Worm (Caenorhabditis elegans) whole organism, L4 larva: ENCODE measurements around the gene jnk-1.

Experiments used
- D1046.2 ChIP-seq: fragments of 200-800 bp; sonication (Bioruptor generic); IDR thresholded peaks from 2 replicates; pipeline ENCODE4 v1.3.6; 2022; ENCODE audit warnings: missing genetic modification characterization, missing compliant biosample characterization
- F26F4.8 ChIP-seq: fragments of 200-800 bp; sonication (Bioruptor generic); conservative IDR thresholded peaks from 2 replicates; pipeline ENCODE4 v1.3.6; 2022; ENCODE audit warnings: missing genetic modification characterization, missing compliant biosample characterization
- F37D6.2 ChIP-seq: sonication (generic microtip); optimal IDR thresholded peaks from 2 replicates; lab custom pipeline; 2016; ENCODE audit warnings: mild to moderate bottlenecking, missing genetic modification characterization, missing compliant biosample characterization
- Y105C5A.15 ChIP-seq: fragments of 200-800 bp; sonication (Bioruptor generic); IDR thresholded peaks from 2 replicates; pipeline ENCODE4 v1.3.6; 2022; ENCODE audit warnings: missing genetic modification characterization, missing compliant biosample characterization
- Y48G9A.11 ChIP-seq: fragments of 200-800 bp; sonication (Bioruptor generic); IDR thresholded peaks from 2 replicates; pipeline ENCODE4 v1.3.6; 2022; ENCODE audit warnings: missing genetic modification reagents, missing genetic modification characterization, missing compliant biosample characterization
- Y75B8A.6 ChIP-seq: fragments of 200-800 bp; sonication (Bioruptor generic); IDR thresholded peaks from 2 replicates; pipeline ENCODE4 v1.3.6; 2022; ENCODE audit warnings: missing genetic modification reagents, missing genetic modification characterization, missing compliant biosample characterization
- aha-1 ChIP-seq: fragments of 150-350 bp; peaks from one replicate; lab custom pipeline; 2014; ENCODE audit warnings: missing biosample characterization, missing genetic modification characterization
- aly-2 ChIP-seq: sonication (generic microtip); optimal IDR thresholded peaks from 2 replicates; lab custom pipeline; 2018; ENCODE audit warnings: missing biosample characterization, missing genetic modification characterization
- ceh-28 ChIP-seq: fragments of 150-350 bp; optimal IDR thresholded peaks from 2 replicates; lab custom pipeline; 2014; ENCODE audit warnings: missing biosample characterization, missing genetic modification reagents, missing genetic modification characterization
- ces-1 ChIP-seq: fragments of 150-350 bp; sonication (generic microtip); optimal IDR thresholded peaks from 4 replicates; lab custom pipeline; 2014; ENCODE audit warnings: missing biosample characterization, missing genetic modification reagents, missing genetic modification characterization
- ctbp-1 ChIP-seq: fragments of 200-800 bp; sonication (Bioruptor generic); IDR thresholded peaks from 2 replicates; pipeline ENCODE4 v1.3.6; 2022; ENCODE audit warnings: missing genetic modification reagents, missing genetic modification characterization, missing compliant biosample characterization
- dmd-6 ChIP-seq: fragments of 200-800 bp; sonication (Bioruptor generic); IDR thresholded peaks from 2 replicates; pipeline ENCODE4 v1.3.6; 2022; ENCODE audit warnings: missing genetic modification reagents, missing genetic modification characterization, missing compliant biosample characterization
- dmd-8 ChIP-seq: fragments of 200-800 bp; sonication (Bioruptor generic); IDR thresholded peaks from 2 replicates; pipeline ENCODE4 v1.3.6; 2022; ENCODE audit warnings: missing genetic modification characterization, missing compliant biosample characterization
- hif-1 ChIP-seq, 2 experiments: sonication (generic microtip); optimal IDR thresholded peaks; 2 replicates each; lab custom pipeline; 2016 to 2017; ENCODE audit warnings: missing compliant biosample characterization in 2 of 2, missing genetic modification characterization in 2 of 2, missing genetic modification reagents in 2 of 2, missing genotype in 2 of 2, mild to moderate bottlenecking in 1 of 2
- hmg-1.1 ChIP-seq: fragments of 200-800 bp; sonication (Bioruptor generic); IDR thresholded peaks from 2 replicates; pipeline ENCODE4 v1.3.6; 2022; ENCODE audit warnings: missing genetic modification reagents, missing genetic modification characterization, missing compliant biosample characterization
- jun-1 ChIP-seq: fragments of 150-350 bp; optimal IDR thresholded peaks from 2 replicates; lab custom pipeline; 2014; ENCODE audit warnings: missing biosample characterization, missing genetic modification reagents, missing genetic modification characterization
- lim-7 ChIP-seq: fragments of 200-800 bp; sonication (Bioruptor generic); IDR thresholded peaks from 2 replicates; pipeline ENCODE4 v1.3.6; 2022; ENCODE audit warnings: missing genetic modification characterization, missing compliant biosample characterization
- lin-1 ChIP-seq: fragments of 200-800 bp; sonication (Bioruptor generic); IDR thresholded peaks from 2 replicates; pipeline ENCODE4 v1.3.6; 2022; ENCODE audit warnings: missing genetic modification reagents, missing genetic modification characterization, missing compliant biosample characterization
- lin-13 ChIP-seq: fragments of 150-350 bp; optimal IDR thresholded peaks from 2 replicates; lab custom pipeline; 2014; ENCODE audit warnings: missing biosample characterization, missing genetic modification reagents, missing genetic modification characterization
- lin-15B ChIP-seq: fragments of 150-350 bp; sonication (generic microtip); optimal IDR thresholded peaks from 3 replicates; lab custom pipeline; 2014; ENCODE audit warnings: missing biosample characterization, missing genetic modification characterization
- lin-39 ChIP-seq: fragments of 150-350 bp; optimal IDR thresholded peaks from 2 replicates; lab custom pipeline; 2014; ENCODE audit warnings: missing biosample characterization, missing genetic modification reagents, missing genetic modification characterization
- mxl-3 ChIP-seq: fragments of 200-800 bp; sonication (Bioruptor generic); optimal IDR thresholded peaks from 2 replicates; lab custom pipeline; 2018; ENCODE audit warnings: mild to moderate bottlenecking, missing genetic modification characterization, missing compliant biosample characterization
- nhr-11 ChIP-seq: fragments of 150-350 bp; optimal IDR thresholded peaks from 2 replicates; lab custom pipeline; 2014; ENCODE audit warnings: missing biosample characterization, missing genetic modification characterization
- nhr-111 ChIP-seq: fragments of 200-800 bp; sonication (Bioruptor generic); optimal IDR thresholded peaks from 2 replicates; lab custom pipeline; 2018; ENCODE audit warnings: mild to moderate bottlenecking, missing genetic modification characterization, missing compliant biosample characterization
- nhr-48 ChIP-seq: sonication (generic microtip); optimal IDR thresholded peaks from 2 replicates; lab custom pipeline; 2016; ENCODE audit warnings: mild to moderate bottlenecking, missing genetic modification characterization, missing compliant biosample characterization
- set-16 ChIP-seq: fragments of 200-800 bp; sonication (Bioruptor generic); IDR thresholded peaks from 2 replicates; pipeline ENCODE4 v1.3.6; 2022; ENCODE audit warnings: missing genetic modification reagents, missing genetic modification characterization, missing compliant biosample characterization
- snpc-1.2 ChIP-seq: fragments of 200-800 bp; sonication (Bioruptor generic); IDR thresholded peaks from 2 replicates; pipeline ENCODE4 v1.3.6; 2022; ENCODE audit warnings: missing genetic modification reagents, missing genetic modification characterization, missing compliant biosample characterization
- spr-1 ChIP-seq: sonication (generic microtip); optimal IDR thresholded peaks from 2 replicates; lab custom pipeline; 2016; ENCODE audit warnings: mild to moderate bottlenecking, missing genetic modification characterization, missing compliant biosample characterization
- tra-1 ChIP-seq: fragments of 200-800 bp; sonication (Bioruptor generic); IDR thresholded peaks from 2 replicates; pipeline ENCODE4 v1.3.6; 2022; ENCODE audit warnings: missing genetic modification reagents, missing genetic modification characterization, missing compliant biosample characterization
- zag-1 ChIP-seq: fragments of 150-350 bp; optimal IDR thresholded peaks from 2 replicates; lab custom pipeline; 2014; ENCODE audit warnings: missing biosample characterization, missing genetic modification characterization
- zfp-2 ChIP-seq: sonication (generic microtip); optimal IDR thresholded peaks from 2 replicates; lab custom pipeline; 2016; ENCODE audit warnings: mild to moderate bottlenecking, missing genetic modification characterization, missing compliant biosample characterization
- ztf-7 ChIP-seq: fragments of 150-350 bp; optimal IDR thresholded peaks from 2 replicates; lab custom pipeline; 2014; ENCODE audit warnings: missing biosample characterization, missing genetic modification characterization

Gene jnk-1

DNA sequence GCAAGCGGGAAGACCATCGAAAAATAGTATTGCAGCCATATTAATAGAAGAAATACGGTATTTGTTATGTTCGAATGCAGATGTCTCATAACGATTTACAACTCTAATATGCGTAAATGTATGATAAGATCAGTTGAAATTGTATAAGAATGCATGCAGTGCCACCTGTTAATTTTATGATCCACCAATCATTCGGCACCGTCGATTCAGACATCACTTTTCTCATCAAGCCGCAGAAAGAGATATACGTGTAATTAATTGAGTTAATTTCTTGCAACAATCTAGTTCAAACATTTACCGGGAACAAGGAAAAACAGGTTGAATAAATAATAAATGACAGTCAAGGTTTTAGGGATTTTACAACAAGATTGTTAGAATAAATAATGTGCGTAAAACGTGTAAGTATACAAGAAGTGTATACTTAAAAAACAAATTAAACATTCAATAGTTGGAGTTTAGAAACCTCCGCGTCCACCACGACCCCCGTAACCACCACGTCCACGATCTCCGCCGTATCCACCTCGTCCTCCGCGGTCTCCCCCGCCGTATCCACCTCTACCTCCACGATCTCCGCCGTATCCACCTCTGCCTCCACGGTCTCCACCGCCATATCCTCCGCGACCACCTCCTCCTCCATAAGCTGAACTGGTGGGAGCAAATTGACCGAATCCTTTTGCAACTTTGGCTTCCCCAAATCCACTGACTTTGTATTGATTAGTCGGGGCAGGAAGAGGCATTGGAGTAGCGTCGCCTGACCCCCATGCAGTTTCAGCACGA lies 16.9 kb downstream of the jnk-1 start (continued):
- TF ChIP-seq D1046.2 (GFP tag; lab: Robert Waterston, UW) (peak; percentile 38; the same call in 1 of the 2 replicates), ctbp-1 (0 out of 2 replicates have a peak, but pooled peaks have one; percentile 13), dmd-6 (GFP tag; lab: Robert Waterston, UW) (no peak), mxl-3 (GFP tag; lab: Kevin White, UChicago) (no peak), Y75B8A.6 (GFP tag; lab: Robert Waterston, UW) (no peak), spr-1 (tag; lab: Kevin White, UChicago) (no peak)

DNA sequence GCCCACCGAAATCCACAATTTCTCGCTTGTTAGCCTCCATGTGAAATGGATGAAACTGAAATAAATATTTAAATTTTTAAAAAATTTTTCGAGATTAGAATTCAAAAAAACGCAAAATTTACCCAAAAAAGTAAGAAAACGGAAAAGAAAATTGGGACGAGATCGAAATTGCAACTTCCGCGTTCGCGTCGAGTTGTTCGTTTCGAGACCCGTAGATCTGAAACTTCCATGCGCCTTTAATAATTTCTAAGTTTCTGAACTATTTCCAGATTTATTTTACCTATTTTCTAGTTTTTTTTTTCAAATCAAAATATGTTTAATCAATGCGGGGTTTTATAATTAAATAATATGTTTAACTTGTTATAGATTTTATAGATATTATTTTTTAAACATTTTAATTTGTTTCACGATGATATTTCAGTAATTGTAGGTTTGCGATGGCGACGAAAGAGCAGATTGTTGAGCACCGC lies 19.7 kb downstream of the jnk-1 start, which contains the start of the genes pgl-1 and him-3:
Gene pgl-1, minus strand, starts transcription at position 230 of the 470 bp plus-strand sequence.
Gene him-3, plus strand, starts transcription at position 420 of the 470 bp plus-strand sequence.
- TF ChIP-seq F37D6.2 (tag; lab: Kevin White, UChicago) (no peak), nhr-48 (tag; lab: Kevin White, UChicago) (no peak), lin-1 (no peak), lim-7 (GFP tag; lab: Robert Waterston, UW) (no peak), tra-1 (no peak), aly-2 (tag; lab: Kevin White, UChicago) (no peak), nhr-11 (tag; lab: Kevin White, UChicago) (no peak), nhr-111 (GFP tag; lab: Kevin White, UChicago) (no peak), hmg-1.1 (GFP tag; lab: Robert Waterston, UW) (no peak), ceh-28 (tag; lab: Kevin White, UChicago) (no peak)
- TF ChIP-seq, all 104 proteins: peak for 0

DNA sequence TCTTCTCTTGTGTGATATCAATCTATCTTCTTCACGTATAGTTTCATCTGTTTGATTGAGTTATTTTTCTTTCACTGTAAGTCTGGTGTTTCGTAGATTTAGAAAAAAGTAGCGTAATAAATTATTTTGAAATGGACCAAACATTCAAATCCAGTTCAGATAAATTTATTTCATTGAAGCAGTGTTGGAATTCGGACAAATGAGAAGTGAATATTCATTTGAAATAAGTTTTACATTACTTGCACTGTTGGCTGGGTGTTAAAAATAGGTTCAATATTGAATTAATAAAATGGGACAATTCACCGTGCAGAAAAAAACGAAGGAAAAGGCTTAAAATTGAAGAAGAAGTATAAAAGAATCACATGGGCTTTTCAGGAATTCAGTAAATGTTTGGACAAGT lies 21.2 kb downstream of the jnk-1 start:
- TF ChIP-seq snpc-1.2 (GFP tag; lab: Robert Waterston, UW) (peak; percentile 61; the same call in 1 of the 2 replicates), Y48G9A.11 (GFP tag; lab: Robert Waterston, UW) (no peak)

DNA sequence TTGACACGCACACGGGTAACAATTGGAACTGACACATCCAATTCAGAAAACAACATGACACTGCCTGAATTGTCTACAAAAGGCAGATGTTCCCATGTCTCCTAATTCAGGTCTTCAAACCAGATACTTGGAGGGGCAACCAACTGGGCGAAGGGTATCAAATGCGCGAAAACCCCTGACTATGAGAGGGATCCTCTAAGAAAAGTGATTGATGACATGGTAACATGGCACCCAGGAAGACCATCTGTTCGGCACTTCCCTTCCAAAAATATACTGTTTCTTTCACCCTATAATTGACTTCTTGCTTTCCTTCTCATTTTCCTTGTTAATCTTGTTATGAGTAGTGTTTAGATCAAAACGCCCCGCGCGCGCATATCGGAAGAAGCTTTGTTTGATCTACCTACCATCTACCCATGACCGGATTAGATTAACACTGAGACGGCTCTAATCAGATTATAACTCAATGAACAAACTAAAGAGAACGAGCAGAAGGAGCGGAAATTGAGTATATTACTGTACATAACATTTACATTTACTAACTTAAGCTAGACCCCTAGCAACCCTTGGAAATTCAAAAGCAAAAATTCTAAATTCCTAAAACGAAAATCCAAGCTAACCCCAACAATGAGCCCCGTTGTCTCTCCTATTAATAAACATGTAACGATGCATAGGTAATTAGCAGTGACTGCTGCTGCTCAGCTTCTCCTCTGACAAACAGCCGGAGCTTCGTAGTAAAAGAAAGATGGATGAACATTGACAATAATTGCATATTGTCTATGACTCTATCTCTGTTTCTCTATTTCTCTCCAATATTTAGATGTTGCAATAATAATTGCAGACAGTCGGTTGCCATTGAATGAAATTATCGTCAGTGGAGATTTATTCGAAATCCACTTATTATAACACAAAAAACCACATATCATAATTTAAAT lies 27.3 kb downstream of the jnk-1 start:
- peak; percentile 58 for TF ChIP-seq aha-1 (tag; lab: Kevin White, UChicago)
- no peak for TF ChIP-seq Y105C5A.15 (GFP tag; lab: Robert Waterston, UW)
- TF ChIP-seq, all 104 proteins: peak for 1

DNA sequence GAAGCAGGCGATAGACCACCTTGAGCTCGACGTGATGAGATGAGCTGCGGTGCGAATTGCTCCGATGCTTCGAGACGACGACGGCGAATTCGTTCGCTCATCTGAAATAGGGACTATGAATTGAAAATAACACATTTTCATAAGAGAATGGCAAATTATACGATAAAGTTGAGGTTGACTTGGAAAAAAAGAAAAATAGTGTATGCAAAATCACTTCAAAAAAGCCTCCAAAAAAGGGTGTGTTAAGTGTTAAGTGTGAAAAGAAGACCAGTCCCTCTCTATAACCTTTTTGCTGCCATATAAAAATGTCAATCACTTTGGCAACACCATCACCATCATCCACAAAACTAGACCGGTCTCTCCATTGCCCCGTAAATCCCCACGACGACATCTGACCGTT lies 29.4 kb downstream of the jnk-1 start, which contains the start of gene prkl-1:
Gene prkl-1, minus strand, starts transcription at position 101 of the 400 bp plus-strand sequence.
- no peak for TF ChIP-seq set-16 (GFP tag; lab: Robert Waterston, UW)
- TF ChIP-seq hif-1 (tag; optimal IDR thresholded peaks at IDR 0.05; lab: Kevin White, UChicago), result no peak
- no peak for TF ChIP-seq mxl-3 (GFP tag; lab: Kevin White, UChicago)
- no peak for TF ChIP-seq ztf-7 (tag; lab: Kevin White, UChicago)
- no peak for TF ChIP-seq Y75B8A.6 (GFP tag; lab: Robert Waterston, UW)
- TF ChIP-seq F26F4.8 (GFP tag; lab: Robert Waterston, UW), result no peak
- no peak for TF ChIP-seq tra-1
- no peak for TF ChIP-seq lin-1
- TF ChIP-seq lin-39 (tag; lab: Kevin White, UChicago), result no peak
- no peak for TF ChIP-seq zfp-2
- no peak for TF ChIP-seq dmd-8 (GFP tag; lab: Robert Waterston, UW)
- TF ChIP-seq ces-1 (GFP tag; lab: Kevin White, UChicago), result no peak
- no peak for TF ChIP-seq jun-1 (tag; lab: Kevin White, UChicago)
- TF ChIP-seq lin-15B, result no peak
- no peak for TF ChIP-seq lin-13
- TF ChIP-seq zag-1 (tag; lab: Kevin White, UChicago), result no peak
